Fruit fly (Drosophila melanogaster): ENCODE measurements around the gene CG34299.

The CG34299 gene

DNA sequence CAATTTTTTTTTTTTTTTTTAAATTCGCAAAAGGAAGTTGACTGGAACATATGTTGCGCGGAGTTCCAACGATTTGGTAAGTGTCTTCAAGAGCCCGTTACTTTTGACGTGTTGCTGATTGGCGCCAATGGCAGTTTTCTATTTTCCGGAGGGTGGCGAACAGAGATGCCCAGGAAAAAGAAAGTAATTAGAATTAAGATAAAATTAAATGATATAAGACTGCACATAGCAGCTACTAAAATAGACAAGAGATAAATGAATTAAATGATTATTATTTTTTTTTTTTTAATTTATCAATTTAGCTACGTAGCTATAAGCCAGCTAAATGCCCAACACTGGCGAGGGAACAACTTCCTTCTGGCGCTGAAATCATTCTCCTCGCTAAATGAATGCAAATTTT, 27.1 kb upstream of the CG34299 start (continued):
- TF ChIP-seq CG10431 (GFP tag; optimal IDR thresholded peaks at IDR 0.05): no peak
- no peak for TF ChIP-seq CoRest (tag; optimal IDR thresholded peaks at IDR 0.05)
- TF ChIP-seq Mes4 (GFP tag; optimal IDR thresholded peaks at IDR 0.05): no peak
- TF ChIP-seq CG14860 (GFP tag; IDR thresholded peaks at IDR 0.05; ENCODE audit: partially characterized antibody): no peak
- TF ChIP-seq tgo (GFP tag; IDR thresholded peaks at IDR 0.05): 0 out of 3 replicates have a peak, but pooled peaks have one; percentile 16
- no peak for TF ChIP-seq Six4 (GFP tag; optimal IDR thresholded peaks at IDR 0.05)
- TF ChIP-seq Atf3 (GFP tag; optimal IDR thresholded peaks at IDR 0.05): no peak
- TF ChIP-seq prd (optimal IDR thresholded peaks at IDR 0.05): no peak
- TF ChIP-seq prd (GFP tag; IDR thresholded peaks at IDR 0.05): peak; percentile 71; the same call in 2 of the 3 replicates
- TF ChIP-seq CG11085 (GFP tag; IDR thresholded peaks at IDR 0.05): no peak
- peak; percentile 35 for TF ChIP-seq Sox102F (GFP tag; optimal IDR thresholded peaks at IDR 0.05)
- TF ChIP-seq gt (GFP tag; IDR thresholded peaks at IDR 0.05): no peak
- TF ChIP-seq dati (GFP tag; IDR thresholded peaks at IDR 0.05): no peak
- TF ChIP-seq zf30C (GFP tag; optimal IDR thresholded peaks at IDR 0.05): no peak
- TF ChIP-seq CG3847 (GFP tag; IDR thresholded peaks at IDR 0.05): no peak
- no peak for TF ChIP-seq CG12659 (GFP tag; optimal IDR thresholded peaks at IDR 0.05)
- no peak for TF ChIP-seq CG2116 (GFP tag; optimal IDR thresholded peaks at IDR 0.05)
- TF ChIP-seq trem (tag; optimal IDR thresholded peaks at IDR 0.05): peak; percentile 16
- TF ChIP-seq CG11247 (GFP tag; IDR thresholded peaks at IDR 0.05): no peak
- no peak for TF ChIP-seq CG16815 (GFP tag; optimal IDR thresholded peaks at IDR 0.05)
- no peak for TF ChIP-seq nom (GFP tag; optimal IDR thresholded peaks at IDR 0.05)
- TF ChIP-seq usp (GFP tag; optimal IDR thresholded peaks at IDR 0.05): no peak
- no peak for TF ChIP-seq CG10147 (GFP tag; optimal IDR thresholded peaks at IDR 0.05)
- no peak for TF ChIP-seq Abd-B (GFP tag; optimal IDR thresholded peaks at IDR 0.05)
- no peak for TF ChIP-seq CG2199 (GFP tag; IDR thresholded peaks at IDR 0.05)
- TF ChIP-seq CG31388 (GFP tag; optimal IDR thresholded peaks at IDR 0.05): no peak
- TF ChIP-seq Hmr (GFP tag; optimal IDR thresholded peaks at IDR 0.05): no peak
- no peak for TF ChIP-seq en (GFP tag; optimal IDR thresholded peaks at IDR 0.05)
- no peak for TF ChIP-seq Adf1 (GFP tag; IDR thresholded peaks at IDR 0.05)
- no peak for TF ChIP-seq CG4617 (GFP tag; optimal IDR thresholded peaks at IDR 0.05; ENCODE audit: borderline replicate concordance)
- no peak for TF ChIP-seq YL-1 (GFP tag; optimal IDR thresholded peaks at IDR 0.05)
- TF ChIP-seq wor (GFP tag; IDR thresholded peaks at IDR 0.05): no peak
- TF ChIP-seq CG13123 (GFP tag; optimal IDR thresholded peaks at IDR 0.05): no peak
- no peak for TF ChIP-seq CG8089 (GFP tag; optimal IDR thresholded peaks at IDR 0.05)
- no peak for TF ChIP-seq Oaz (GFP tag; IDR thresholded peaks at IDR 0.05)
- TF ChIP-seq lmd (GFP tag; IDR thresholded peaks at IDR 0.05): no peak
- TF ChIP-seq her (GFP tag; optimal IDR thresholded peaks at IDR 0.05): no peak
- no peak for TF ChIP-seq Ets97D (GFP tag; optimal IDR thresholded peaks at IDR 0.05)
- no peak for TF ChIP-seq CG33213 (GFP tag; optimal IDR thresholded peaks at IDR 0.05)
- TF ChIP-seq CG4820 (GFP tag; optimal IDR thresholded peaks at IDR 0.05): no peak
- TF ChIP-seq CG13624 (GFP tag; optimal IDR thresholded peaks at IDR 0.05): no peak
- TF ChIP-seq Meics (GFP tag; optimal IDR thresholded peaks at IDR 0.05): no peak
- no peak for TF ChIP-seq CG18619 (GFP tag; optimal IDR thresholded peaks at IDR 0.05)
- no peak for TF ChIP-seq CG15073 (GFP tag; optimal IDR thresholded peaks at IDR 0.05)
- no peak for TF ChIP-seq CG3838 (GFP tag; optimal IDR thresholded peaks at IDR 0.05)
- no peak for TF ChIP-seq CG8281 (tag; optimal IDR thresholded peaks at IDR 0.05)
- no peak for TF ChIP-seq Ada2b (GFP tag; IDR thresholded peaks at IDR 0.05)
- no peak for TF ChIP-seq crp (GFP tag; optimal IDR thresholded peaks at IDR 0.05)
- no peak for TF ChIP-seq kni (GFP tag; optimal IDR thresholded peaks at IDR 0.05)
- TF ChIP-seq slp2 (GFP tag; optimal IDR thresholded peaks at IDR 0.05): no peak
- TF ChIP-seq Gug (GFP tag; IDR thresholded peaks at IDR 0.05): no peak
- no peak for TF ChIP-seq CG1647 (GFP tag; optimal IDR thresholded peaks at IDR 0.05)

Measured in whole organism, embryonic.